Fruit fly (Drosophila melanogaster): Measurements from ENCODE around the gene CG44325.

CG44325 gene

DNA sequence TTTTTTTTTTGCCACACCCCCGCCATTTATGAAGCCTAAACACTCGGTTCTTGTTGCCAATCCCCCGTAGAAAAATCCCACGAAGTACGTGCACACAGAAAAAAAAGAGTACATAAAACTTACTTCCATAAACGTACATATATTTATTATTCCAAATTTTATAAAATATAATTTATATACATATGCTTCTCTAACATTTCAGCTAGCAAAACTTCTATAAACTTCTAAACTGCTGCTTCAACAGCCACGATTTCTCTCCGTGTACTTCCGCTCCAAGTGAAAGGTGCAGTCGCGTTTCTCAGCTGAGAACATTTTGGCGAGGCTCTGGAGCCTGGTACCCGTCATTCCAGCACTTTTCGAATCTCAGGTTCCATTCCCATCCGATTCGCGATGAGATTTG lies 15.6 kb downstream of the CG44325 start (continued):
- TF ChIP-seq lov (optimal IDR thresholded peaks at IDR 0.05): no peak
- TF ChIP-seq lov (GFP tag; IDR thresholded peaks at IDR 0.05): no peak
- no peak for TF ChIP-seq CG8281 (tag; optimal IDR thresholded peaks at IDR 0.05)
- TF ChIP-seq CG10366 (GFP tag; IDR thresholded peaks at IDR 0.05): peak; percentile 37; the same call in 1 of the 2 replicates
- TF ChIP-seq tll (GFP tag; optimal IDR thresholded peaks at IDR 0.05): no peak
- no peak for TF ChIP-seq gsb-n (tag; optimal IDR thresholded peaks at IDR 0.05)
- TF ChIP-seq CG15601 (tag; optimal IDR thresholded peaks at IDR 0.05): no peak
- TF ChIP-seq CG11560 (tag; IDR thresholded peaks at IDR 0.05): no peak
- peak; percentile 54 for TF ChIP-seq CG7839 (tag; optimal IDR thresholded peaks at IDR 0.05)
- no peak for TF ChIP-seq shn (GFP tag; optimal IDR thresholded peaks at IDR 0.05)
- TF ChIP-seq CG10979 (tag; optimal IDR thresholded peaks at IDR 0.05): no peak
- TF ChIP-seq CG31224 (GFP tag; IDR thresholded peaks at IDR 0.05): no peak
- TF ChIP-seq CG3407 (GFP tag; optimal IDR thresholded peaks at IDR 0.05): no peak
- TF ChIP-seq CG32532 (GFP tag; IDR thresholded peaks at IDR 0.05): peak; percentile 49; the same call in 1 of the 2 replicates
- TF ChIP-seq Elba2 (GFP tag; optimal IDR thresholded peaks at IDR 0.05): no peak
- TF ChIP-seq Eip74EF (GFP tag; optimal IDR thresholded peaks at IDR 0.05): no peak
- TF ChIP-seq ATbp (GFP tag; optimal IDR thresholded peaks at IDR 0.05): no peak
- TF ChIP-seq cas (GFP tag; IDR thresholded peaks at IDR 0.05): no peak
- no peak for TF ChIP-seq Hr3 (GFP tag; optimal IDR thresholded peaks at IDR 0.05)
- TF ChIP-seq Max (GFP tag; optimal IDR thresholded peaks at IDR 0.05): no peak
- 0 out of 2 replicates have a peak, but pooled peaks have one; percentile 13 for TF ChIP-seq CG7372 (GFP tag; IDR thresholded peaks at IDR 0.05)
- TF ChIP-seq unpg (GFP tag; optimal IDR thresholded peaks at IDR 0.05): peak; percentile 33
- peak; percentile 41 for TF ChIP-seq dmrt99B (tag; optimal IDR thresholded peaks at IDR 0.05)
- TF ChIP-seq CG8290 (GFP tag; optimal IDR thresholded peaks at IDR 0.05): no peak
- TF ChIP-seq CG8290 (tag; optimal IDR thresholded peaks at IDR 0.05): no peak
- no peak for TF ChIP-seq CG1233 (GFP tag; optimal IDR thresholded peaks at IDR 0.05)
- TF ChIP-seq Opbp (GFP tag; IDR thresholded peaks at IDR 0.05; ENCODE audit: partially characterized antibody): no peak
- no peak for TF ChIP-seq CG13296 (GFP tag; optimal IDR thresholded peaks at IDR 0.05)
- no peak for TF ChIP-seq ems (GFP tag; optimal IDR thresholded peaks at IDR 0.05)
- no peak for TF ChIP-seq D (optimal IDR thresholded peaks at IDR 0.05)
- no peak for TF ChIP-seq D (GFP tag; optimal IDR thresholded peaks at IDR 0.05)
- TF ChIP-seq H2.0 (GFP tag; IDR thresholded peaks at IDR 0.05): no peak
- no peak for TF ChIP-seq CG3281 (GFP tag; optimal IDR thresholded peaks at IDR 0.05)
- no peak for TF ChIP-seq CG34224 (GFP tag; IDR thresholded peaks at IDR 0.05; ENCODE audit: partially characterized antibody)
- no peak for TF ChIP-seq Chrac-16 (GFP tag; optimal IDR thresholded peaks at IDR 0.05)
- TF ChIP-seq Dp (GFP tag; optimal IDR thresholded peaks at IDR 0.05): no peak
- no peak for TF ChIP-seq tna (GFP tag; IDR thresholded peaks at IDR 0.05; ENCODE audit: partially characterized antibody)
- no peak for TF ChIP-seq MTF-1 (GFP tag; optimal IDR thresholded peaks at IDR 0.05; ENCODE audit: borderline replicate concordance)
- no peak for TF ChIP-seq jigr1 (GFP tag; IDR thresholded peaks at IDR 0.05)
- TF ChIP-seq CG9437 (GFP tag; optimal IDR thresholded peaks at IDR 0.05): no peak
- TF ChIP-seq CG12659 (GFP tag; optimal IDR thresholded peaks at IDR 0.05): peak; percentile 9
- TF ChIP-seq en (GFP tag; optimal IDR thresholded peaks at IDR 0.05): no peak
- TF ChIP-seq Xbp1 (GFP tag; optimal IDR thresholded peaks at IDR 0.05): peak; percentile 17
- peak; percentile 52 for TF ChIP-seq CG2712 (tag; optimal IDR thresholded peaks at IDR 0.05)
- TF ChIP-seq lola (GFP tag; optimal IDR thresholded peaks at IDR 0.05): no peak
- TF ChIP-seq ash1 (GFP tag; optimal IDR thresholded peaks at IDR 0.05): no peak
- no peak for TF ChIP-seq repo (GFP tag; optimal IDR thresholded peaks at IDR 0.05)
- TF ChIP-seq CG30431 (GFP tag; optimal IDR thresholded peaks at IDR 0.05): no peak
- TF ChIP-seq Nf-YA (GFP tag; IDR thresholded peaks at IDR 0.05): no peak
- TF ChIP-seq CG10565 (GFP tag; optimal IDR thresholded peaks at IDR 0.05): no peak
- TF ChIP-seq caup (GFP tag; optimal IDR thresholded peaks at IDR 0.05; ENCODE audit: severe bottlenecking): no peak

Measured in whole organism, embryonic.